Fruit fly (Drosophila melanogaster) whole organism, wandering third instar larva: ENCODE measurements around the gene RpL34a.
A peak's percentile ranks its signal among the peaks of the same experiment; 100 is the strongest.

ENCODE experiments used
- Abd-B ChIP-seq: fragments of >200 bp; optimal IDR thresholded peaks from 2 replicates; lab custom pipeline; 2017; ENCODE audit warnings: missing biosample characterization, missing genetic modification characterization
- CG32264 ChIP-seq: fragments of 200-800 bp; sonication (Bioruptor generic); optimal IDR thresholded peaks from 2 replicates; lab custom pipeline; 2016; ENCODE audit warnings: missing biosample characterization, missing genetic modification characterization
- CG9705 ChIP-seq: fragments of 200-800 bp; sonication (Bioruptor generic); optimal IDR thresholded peaks from 2 replicates; lab custom pipeline; 2018; ENCODE audit warnings: missing biosample characterization, mild to moderate bottlenecking, missing genetic modification characterization
- CrebA ChIP-seq: fragments of 200-800 bp; sonication (Bioruptor generic); optimal IDR thresholded peaks from 2 replicates; lab custom pipeline; 2016; ENCODE audit warnings: missing biosample characterization, mild to moderate bottlenecking, missing genetic modification characterization, borderline replicate concordance
- Dfd ChIP-seq: fragments of >200 bp; optimal IDR thresholded peaks from 2 replicates; lab custom pipeline; 2017; ENCODE audit warnings: missing biosample characterization, missing genetic modification characterization
- Dif ChIP-seq: fragments of 200-275, 200-300 bp; sonication (Bioruptor generic); optimal IDR thresholded peaks from 2 replicates; lab custom pipeline; 2018; ENCODE audit warnings: missing biosample characterization, missing genetic modification characterization; ENCODE audit not compliant: partially characterized antibody
- GATAd ChIP-seq: sonication (Bioruptor generic); optimal IDR thresholded peaks from 2 replicates; lab custom pipeline; 2016; ENCODE audit warnings: missing biosample characterization, missing genetic modification characterization
- HLH106 ChIP-seq: fragments of 200-800 bp; optimal IDR thresholded peaks from 3 replicates; lab custom pipeline; 2019; ENCODE audit warnings: missing biosample characterization, mild to moderate bottlenecking, missing genetic modification characterization, moderate library complexity
- Hnf4 ChIP-seq: fragments of 200-800 bp; sonication (Bioruptor generic); optimal IDR thresholded peaks from 2 replicates; lab custom pipeline; 2016; ENCODE audit warnings: missing biosample characterization, mild to moderate bottlenecking, missing genetic modification characterization
- Hr78 ChIP-seq: fragments of >200 bp; optimal IDR thresholded peaks from 2 replicates; lab custom pipeline; 2017; ENCODE audit warnings: missing biosample characterization, missing genetic modification characterization
- Hr83 ChIP-seq: fragments of 200-300 bp; sonication (Bioruptor generic); optimal IDR thresholded peaks from 2 replicates; lab custom pipeline; 2016; ENCODE audit warnings: missing biosample characterization, mild to moderate bottlenecking, missing genetic modification characterization, moderate library complexity; ENCODE audit not compliant: poor library complexity, severe bottlenecking
- Jra ChIP-seq: sonication (Bioruptor generic); optimal IDR thresholded peaks from 2 replicates; lab custom pipeline; 2016; ENCODE audit warnings: missing biosample characterization, missing genetic modification characterization
- Mio ChIP-seq: sonication (Bioruptor generic); optimal IDR thresholded peaks from 2 replicates; lab custom pipeline; 2016; ENCODE audit warnings: missing biosample characterization, missing genetic modification characterization
- Myc ChIP-seq: fragments of >200 bp; optimal IDR thresholded peaks from 2 replicates; lab custom pipeline; 2017
- N ChIP-seq: fragments of >200 bp; optimal IDR thresholded peaks from 2 replicates; lab custom pipeline; 2018; ENCODE audit warnings: missing biosample characterization, missing external identifiers, missing genetic modification characterization
- OdsH ChIP-seq: fragments of 200-800 bp; sonication (Bioruptor generic); optimal IDR thresholded peaks from 2 replicates; lab custom pipeline; 2016; ENCODE audit warnings: missing biosample characterization, mild to moderate bottlenecking, missing genetic modification characterization
- Rel ChIP-seq, 2 experiments: fragments of 200-800 bp; sonication (Bioruptor generic) in 1 of 2; optimal IDR thresholded peaks; 2 replicates in 1 of 2; 3 replicates in 1 of 2; lab custom pipeline; 2016 to 2019; ENCODE audit warnings: mild to moderate bottlenecking in 2 of 2, missing biosample characterization in 2 of 2, missing genetic modification characterization in 2 of 2, moderate library complexity in 1 of 2
- Sp1 ChIP-seq: fragments of 200-800 bp; sonication (Bioruptor generic); optimal IDR thresholded peaks from 3 replicates; lab custom pipeline; 2019; ENCODE audit warnings: missing biosample characterization, mild to moderate bottlenecking, missing genetic modification characterization, moderate library complexity
- Vsx2 ChIP-seq: fragments of 200-300, 225-300 bp; sonication (Bioruptor generic); optimal IDR thresholded peaks from 2 replicates; lab custom pipeline; 2018; ENCODE audit warnings: missing biosample characterization, missing genetic modification characterization; ENCODE audit not compliant: partially characterized antibody
- br ChIP-seq: fragments of 200-800 bp; sonication (Bioruptor generic); optimal IDR thresholded peaks from 2 replicates; lab custom pipeline; 2016; ENCODE audit warnings: missing biosample characterization, missing genetic modification characterization
- brk ChIP-seq: fragments of 200-800 bp; sonication (Bioruptor generic); optimal IDR thresholded peaks from 2 replicates; lab custom pipeline; 2016; ENCODE audit warnings: missing biosample characterization, mild to moderate bottlenecking, missing genetic modification characterization
- dl ChIP-seq, 2 experiments: fragments of 175-275, 200-275 bp in 1 of 2; fragments of 200-275 bp in 1 of 2; sonication (Bioruptor generic); optimal IDR thresholded peaks; lab custom pipeline; 2018; ENCODE audit warnings: mild to moderate bottlenecking in 2 of 2, missing biosample characterization in 2 of 2, missing genetic modification characterization in 2 of 2, moderate library complexity in 2 of 2; ENCODE audit not compliant: partially characterized antibody in 2 of 2, insufficient read depth in 1 of 2
- dmrt93B ChIP-seq: fragments of 200-800 bp; sonication (Bioruptor generic); optimal IDR thresholded peaks from 2 replicates; lab custom pipeline; 2018; ENCODE audit warnings: missing biosample characterization, mild to moderate bottlenecking, missing genetic modification characterization
- dsf ChIP-seq: sonication (Bioruptor generic); optimal IDR thresholded peaks from 2 replicates; lab custom pipeline; 2016; ENCODE audit warnings: missing biosample characterization, missing genetic modification characterization, borderline replicate concordance
- ey ChIP-seq: fragments of 200-800 bp; sonication (Bioruptor generic); optimal IDR thresholded peaks from 2 replicates; lab custom pipeline; 2016; ENCODE audit warnings: missing biosample characterization, missing genetic modification characterization
- foxo ChIP-seq, 2 experiments: fragments of 200-800 bp; sonication (Bioruptor generic); optimal IDR thresholded peaks; 2 replicates in 1 of 2; 3 replicates in 1 of 2; lab custom pipeline; 2016 to 2017; ENCODE audit warnings: missing biosample characterization in 2 of 2, missing genetic modification characterization in 2 of 2
- fru ChIP-seq: fragments of 200-800 bp; sonication (Bioruptor generic); optimal IDR thresholded peaks from 3 replicates; lab custom pipeline; 2016; ENCODE audit warnings: missing biosample characterization, mild to moderate bottlenecking, missing genetic modification characterization
- h ChIP-seq: fragments of 200-800 bp; sonication (Bioruptor generic); optimal IDR thresholded peaks from 3 replicates; lab custom pipeline; 2016; ENCODE audit warnings: missing biosample characterization, mild to moderate bottlenecking, missing genetic modification characterization
- jim ChIP-seq: fragments of 175-275, 200-325 bp; sonication (Bioruptor generic); optimal IDR thresholded peaks from 2 replicates; lab custom pipeline; 2016; ENCODE audit warnings: missing biosample characterization, mild to moderate bottlenecking, missing genetic modification characterization
- lola ChIP-seq: fragments of >200 bp; optimal IDR thresholded peaks from 2 replicates; lab custom pipeline; 2017; ENCODE audit warnings: missing biosample characterization, missing genetic modification characterization
- pan ChIP-seq: fragments of >200 bp; optimal IDR thresholded peaks from 2 replicates; lab custom pipeline; 2017
- psq ChIP-seq: fragments of 200-800 bp; sonication (Bioruptor generic); optimal IDR thresholded peaks from 3 replicates; lab custom pipeline; 2017; ENCODE audit warnings: missing biosample characterization, mild to moderate bottlenecking, missing genetic modification characterization, moderate library complexity
- rgr ChIP-seq: fragments of 200-800 bp; sonication (Bioruptor generic); optimal IDR thresholded peaks from 3 replicates; lab custom pipeline; 2016; ENCODE audit warnings: missing biosample characterization, mild to moderate bottlenecking, missing genetic modification characterization
- sage ChIP-seq: fragments of 200-800 bp; sonication (Bioruptor generic); optimal IDR thresholded peaks from 2 replicates; lab custom pipeline; 2016; ENCODE audit warnings: missing biosample characterization, mild to moderate bottlenecking, missing genetic modification characterization
- sv ChIP-seq: fragments of 200-800 bp; sonication (Bioruptor generic); optimal IDR thresholded peaks from 3 replicates; lab custom pipeline; 2016; ENCODE audit warnings: missing biosample characterization, missing genetic modification characterization
- tai ChIP-seq: sonication (Bioruptor generic); optimal IDR thresholded peaks from 2 replicates; lab custom pipeline; 2016; ENCODE audit warnings: missing biosample characterization, missing genetic modification characterization
- usp ChIP-seq: fragments of >200 bp; optimal IDR thresholded peaks from 2 replicates; lab custom pipeline; 2017; ENCODE audit warnings: missing biosample characterization, missing genetic modification characterization
- woc ChIP-seq: sonication (Bioruptor generic); optimal IDR thresholded peaks from 2 replicates; lab custom pipeline; 2016; ENCODE audit warnings: missing biosample characterization, mild to moderate bottlenecking, missing genetic modification characterization

The RpL34a gene

dm6 chr3R:26106595-26107152 is 47.6 kb upstream of the RpL34a start, which contains the start of gene Cipc:
Cipc (plus strand) TSS chr3R:26106868.
- TF ChIP-seq N (no peak), h (GFP tag; lab: Kevin White, UChicago) (peak; percentile 93), rgr (GFP tag; lab: Kevin White, UChicago) (peak; percentile 51), CG9705 (GFP tag; lab: Kevin White, UChicago) (no peak), lola (GFP tag; lab: Kevin White, UChicago) (no peak), psq (GFP tag; lab: Kevin White, UChicago) (peak; percentile 32), GATAd (GFP tag; lab: Kevin White, UChicago) (no peak), tai (GFP tag; lab: Kevin White, UChicago) (no peak), usp (GFP tag; lab: Kevin White, UChicago) (no peak), sage (GFP tag; lab: Kevin White, UChicago) (peak; percentile 76), foxo (GFP tag; optimal IDR thresholded peaks at IDR 0.05; lab: Kevin White, UChicago) (peak in 1 of 2 experiments; percentile 74), fru (peak; percentile 37), Hnf4 (GFP tag; lab: Kevin White, UChicago) (peak; percentile 52), HLH106 (peak; percentile 67), Hr83 (GFP tag; lab: Kevin White, UChicago) (peak; percentile 29), brk (GFP tag; lab: Kevin White, UChicago) (peak; percentile 19), sv (GFP tag; lab: Kevin White, UChicago) (peak; percentile 5), Dfd (GFP tag; lab: Kevin White, UChicago) (peak; percentile 89), dsf (GFP tag; lab: Kevin White, UChicago) (no peak), Rel (GFP tag; optimal IDR thresholded peaks at IDR 0.05; lab: Kevin White, UChicago) (no peak), Rel (tag; optimal IDR thresholded peaks at IDR 0.05; lab: Kevin White, UChicago) (peak; percentile 54), Jra (peak; percentile 17), Hr78 (no peak), CrebA (no peak), Vsx2 (GFP tag; lab: Kevin White, UChicago) (peak; percentile 80), jim (GFP tag; lab: Kevin White, UChicago) (no peak), Abd-B (GFP tag; lab: Kevin White, UChicago) (no peak), Sp1 (GFP tag; lab: Kevin White, UChicago) (peak; percentile 71), ey (GFP tag; lab: Kevin White, UChicago) (peak; percentile 12), Mio (GFP tag; lab: Kevin White, UChicago) (no peak), br (peak; percentile 45), Myc (lab: Kevin White, UChicago) (no peak), dmrt93B (peak; percentile 57), dl (GFP tag; optimal IDR thresholded peaks at IDR 0.05; lab: Kevin White, UChicago; ENCODE audit: insufficient read depth in 1 of 2, partially characterized antibody in 2 of 2) (peak in 1 of 2 experiments; percentile 27), pan (no peak), OdsH (GFP tag; lab: Kevin White, UChicago) (peak; percentile 46), woc (GFP tag; lab: Kevin White, UChicago) (peak; percentile 42), CG32264 (GFP tag; lab: Kevin White, UChicago) (no peak), Dif (GFP tag; lab: Kevin White, UChicago) (peak; percentile 21)

- TF ChIP-seq CG32264 (GFP tag; lab: Kevin White, UChicago) (no peak), dl (GFP tag; optimal IDR thresholded peaks at IDR 0.05; lab: Kevin White, UChicago; ENCODE audit: insufficient read depth in 1 of 2, partially characterized antibody in 2 of 2) (peak in 1 of 2 experiments; percentile 31), Rel (GFP tag; optimal IDR thresholded peaks at IDR 0.05; lab: Kevin White, UChicago) (no peak), Rel (tag; optimal IDR thresholded peaks at IDR 0.05; lab: Kevin White, UChicago) (peak; percentile 99), dsf (GFP tag; lab: Kevin White, UChicago) (no peak), sv (GFP tag; lab: Kevin White, UChicago) (peak; percentile 2), Abd-B (GFP tag; lab: Kevin White, UChicago) (no peak), foxo (GFP tag; optimal IDR thresholded peaks at IDR 0.05; lab: Kevin White, UChicago) (peak in 1 of 2 experiments; percentile 40), Dif (GFP tag; lab: Kevin White, UChicago) (no peak), fru (no peak), lola (GFP tag; lab: Kevin White, UChicago) (no peak), usp (GFP tag; lab: Kevin White, UChicago) (no peak), HLH106 (peak; percentile 32), Dfd (GFP tag; lab: Kevin White, UChicago) (no peak), dmrt93B (peak; percentile 34), br (no peak), psq (GFP tag; lab: Kevin White, UChicago) (no peak)
Observed at dm6 chr3R:26105924-26106494, 46.9 kb upstream of the RpL34a start.
